Fruit fly (Drosophila melanogaster): ENCODE measurements around the gene Neb-cGP.

- TF ChIP-seq CG18262 (tag; optimal IDR thresholded peaks at IDR 0.05) (no peak), sr (GFP tag; IDR thresholded peaks at IDR 0.05) (peak; percentile 34; the same call in 1 of the 3 replicates), CHES-1-like (GFP tag; optimal IDR thresholded peaks at IDR 0.05) (peak; percentile 45), Taf1 (GFP tag; IDR thresholded peaks at IDR 0.05) (no peak), E2f1 (GFP tag; IDR thresholded peaks at IDR 0.05) (no peak), gro (GFP tag; optimal IDR thresholded peaks at IDR 0.05) (no peak), ttk (GFP tag; IDR thresholded peaks at IDR 0.05) (no peak), CG1647 (GFP tag; optimal IDR thresholded peaks at IDR 0.05) (no peak), tll (GFP tag; optimal IDR thresholded peaks at IDR 0.05) (no peak), nau (GFP tag; optimal IDR thresholded peaks at IDR 0.05) (no peak), CG8944 (GFP tag; optimal IDR thresholded peaks at IDR 0.05) (no peak), HmgD (GFP tag; optimal IDR thresholded peaks at IDR 0.05) (peak; percentile 5), schlank (tag; optimal IDR thresholded peaks at IDR 0.05) (no peak), stc (GFP tag; IDR thresholded peaks at IDR 0.05) (peak; percentile 14; the same call in 1 of the 2 replicates)
These were observed 12.2 kb downstream of the Neb-cGP start for dm6 chrX:10472614-10473248.
